Fruit fly (Drosophila melanogaster): Measurements from ENCODE around the gene Caf1-55.

Caf1-55 gene

DNA sequence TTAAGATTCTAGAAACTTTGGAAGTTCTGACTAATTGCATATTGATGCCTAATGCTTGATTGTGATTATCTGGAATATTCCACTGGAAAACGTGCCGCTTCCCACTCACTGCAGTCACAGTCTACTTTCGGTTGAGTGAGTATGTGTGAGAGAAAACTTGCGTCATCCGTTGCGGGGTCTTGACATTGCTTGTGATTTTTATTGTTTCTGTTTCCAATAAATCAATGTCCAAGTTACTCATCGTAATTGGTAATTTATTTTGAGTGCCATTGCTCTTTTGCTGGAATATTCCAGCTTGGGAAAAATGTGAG is 17.6 kb downstream of the Caf1-55 start:
- TF ChIP-seq net (GFP tag; optimal IDR thresholded peaks at IDR 0.05) (no peak), vri (GFP tag; optimal IDR thresholded peaks at IDR 0.05) (peak; percentile 41)

DNA sequence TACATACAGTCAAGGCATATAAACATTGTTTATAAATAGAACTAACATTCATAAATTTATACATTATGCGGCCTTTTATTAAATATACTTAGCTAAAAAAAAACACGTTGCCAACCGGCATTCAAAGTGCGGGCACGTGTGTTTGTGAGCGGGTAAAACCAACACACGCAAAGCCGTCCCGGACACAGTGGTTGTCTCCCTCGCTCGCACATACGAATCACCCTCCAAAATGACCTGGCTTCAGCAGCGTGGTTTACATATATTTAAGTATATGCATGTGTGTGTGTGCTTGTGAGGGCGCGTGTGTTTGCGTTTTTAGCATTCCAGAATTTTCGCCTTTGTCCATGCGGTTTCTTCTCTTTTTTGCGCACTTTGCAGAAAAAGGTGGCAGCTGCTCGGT is 18.1 kb downstream of the Caf1-55 start:
- TF ChIP-seq Sox102F (GFP tag; optimal IDR thresholded peaks at IDR 0.05), result peak; percentile 33
- TF ChIP-seq Eip78C (GFP tag), result peak; percentile 73
- TF ChIP-seq dac (GFP tag; optimal IDR thresholded peaks at IDR 0.05), result no peak
- peak; percentile 13 for TF ChIP-seq Smox (GFP tag; optimal IDR thresholded peaks at IDR 0.05)
- TF ChIP-seq salr (GFP tag; optimal IDR thresholded peaks at IDR 0.05), result no peak
- no peak for TF ChIP-seq CG8632 (GFP tag; optimal IDR thresholded peaks at IDR 0.05)
- no peak for TF ChIP-seq CG6792 (GFP tag; optimal IDR thresholded peaks at IDR 0.05)
- no peak for TF ChIP-seq fd85E (GFP tag; optimal IDR thresholded peaks at IDR 0.05)
- no peak for TF ChIP-seq CG10669 (GFP tag; optimal IDR thresholded peaks at IDR 0.05)
- TF ChIP-seq vri (GFP tag; optimal IDR thresholded peaks at IDR 0.05), result peak; percentile 50
- TF ChIP-seq cyc (GFP tag; optimal IDR thresholded peaks at IDR 0.05), result no peak
- no peak for TF ChIP-seq CG32006 (GFP tag; optimal IDR thresholded peaks at IDR 0.05)
- TF ChIP-seq CG3032 (tag; optimal IDR thresholded peaks at IDR 0.05), result no peak
- TF ChIP-seq CG11902 (GFP tag; optimal IDR thresholded peaks at IDR 0.05), result no peak
- TF ChIP-seq Blimp-1 (GFP tag; optimal IDR thresholded peaks at IDR 0.05), result no peak
- peak; percentile 21 for TF ChIP-seq CG1621 (tag; optimal IDR thresholded peaks at IDR 0.05)
- peak; percentile 91 for TF ChIP-seq svp (GFP tag)
- TF ChIP-seq CG6163 (GFP tag; IDR thresholded peaks at IDR 0.05), result peak; percentile 60
- TF ChIP-seq esn (GFP tag; optimal IDR thresholded peaks at IDR 0.05), result peak; percentile 38
- TF ChIP-seq CG3919 (GFP tag; optimal IDR thresholded peaks at IDR 0.05), result peak; percentile 14
- TF ChIP-seq pdm3 (GFP tag; optimal IDR thresholded peaks at IDR 0.05), result peak; percentile 2
- no peak for TF ChIP-seq CG11762 (GFP tag; optimal IDR thresholded peaks at IDR 0.05; ENCODE audit: insufficient read depth)
- TF ChIP-seq eg (GFP tag; IDR thresholded peaks at IDR 0.05), result no peak
- TF ChIP-seq Hr38 (GFP tag; optimal IDR thresholded peaks at IDR 0.05), result no peak
- TF ChIP-seq CG8319 (GFP tag; optimal IDR thresholded peaks at IDR 0.05), result no peak
- TF ChIP-seq CG9139 (GFP tag; optimal IDR thresholded peaks at IDR 0.05), result no peak
- TF ChIP-seq CG6276 (GFP tag; optimal IDR thresholded peaks at IDR 0.05), result no peak
- no peak for TF ChIP-seq spab (GFP tag; optimal IDR thresholded peaks at IDR 0.05)
- no peak for TF ChIP-seq lz (GFP tag; optimal IDR thresholded peaks at IDR 0.05)
- peak; percentile 4 for TF ChIP-seq CG16779 (tag; optimal IDR thresholded peaks at IDR 0.05)
- no peak for TF ChIP-seq Lpt (GFP tag; optimal IDR thresholded peaks at IDR 0.05)
- peak; percentile 1 for TF ChIP-seq Eip93F (GFP tag; optimal IDR thresholded peaks at IDR 0.05)
- peak; percentile 31 to 41 for TF ChIP-seq ss (GFP tag; optimal IDR thresholded peaks at IDR 0.05)
- TF ChIP-seq Hr4 (GFP tag; optimal IDR thresholded peaks at IDR 0.05), result no peak
- TF ChIP-seq Met (GFP tag; optimal IDR thresholded peaks at IDR 0.05), result peak; percentile 41
- TF ChIP-seq Ets21C (GFP tag; optimal IDR thresholded peaks at IDR 0.05), result no peak
- no peak for TF ChIP-seq CG4318 (GFP tag; optimal IDR thresholded peaks at IDR 0.05)
- no peak for TF ChIP-seq acj6 (GFP tag; optimal IDR thresholded peaks at IDR 0.05)
- TF ChIP-seq Eip75B (GFP tag; optimal IDR thresholded peaks at IDR 0.05), result peak; percentile 27
- no peak for TF ChIP-seq dsx (GFP tag; optimal IDR thresholded peaks at IDR 0.05; ENCODE audit: poor library complexity, severe bottlenecking)
- no peak for TF ChIP-seq Sox15 (GFP tag; optimal IDR thresholded peaks at IDR 0.05)
- no peak for TF ChIP-seq CG34406 (GFP tag; optimal IDR thresholded peaks at IDR 0.05)
- no peak for TF ChIP-seq CG10631 (GFP tag; optimal IDR thresholded peaks at IDR 0.05)
- TF ChIP-seq topi (GFP tag; optimal IDR thresholded peaks at IDR 0.05), result peak; percentile 5
- TF ChIP-seq achi (GFP tag; optimal IDR thresholded peaks at IDR 0.05), result no peak
- no peak for TF ChIP-seq Gug (GFP tag; IDR thresholded peaks at IDR 0.05)
- no peak for TF ChIP-seq CG6808 (GFP tag; optimal IDR thresholded peaks at IDR 0.05)
- peak; percentile 84 for TF ChIP-seq Sox14 (GFP tag; optimal IDR thresholded peaks at IDR 0.05)
- TF ChIP-seq fkh (GFP tag; optimal IDR thresholded peaks at IDR 0.05), result peak; percentile 57
- TF ChIP-seq CG15336 (GFP tag; IDR thresholded peaks at IDR 0.05), result peak; percentile 21; the same call in 1 of the 2 replicates

All from whole organism, prepupa.